Worm (Caenorhabditis elegans): ENCODE measurements around the gene lov-1.

DNA sequence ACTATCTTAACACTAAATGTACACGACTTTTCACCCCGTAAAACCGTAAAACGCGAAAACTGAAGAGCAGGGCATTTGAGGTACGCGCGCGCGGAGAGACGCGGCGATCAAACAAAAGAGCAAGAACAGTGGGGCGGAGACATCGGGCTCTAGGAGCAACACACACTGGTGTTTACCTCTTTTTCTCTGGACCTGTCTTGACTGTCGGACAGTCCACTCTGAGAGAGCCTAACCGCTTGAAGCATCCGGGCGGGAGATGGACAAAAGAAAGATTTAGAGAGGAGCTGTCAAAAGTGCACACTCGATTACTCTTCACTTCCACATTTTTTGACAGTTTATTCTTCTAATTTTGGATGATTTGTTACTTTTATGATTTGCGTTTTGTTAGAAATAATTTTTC lies 15.1 kb upstream of the lov-1 start:
- TF ChIP-seq tab-1 (GFP tag; IDR thresholded peaks at IDR 0.05): no peak
- no peak for TF ChIP-seq flt-1 (GFP tag; IDR thresholded peaks at IDR 0.05)
- TF ChIP-seq ztf-23 (GFP tag; IDR thresholded peaks at IDR 0.05): no peak
- no peak for TF ChIP-seq ref-1 (GFP tag; conservative IDR thresholded peaks at IDR 0.05)
- no peak for TF ChIP-seq klf-2 (GFP tag; conservative IDR thresholded peaks at IDR 0.05)

Measured in whole organism, midembryonic.